Fruit fly (Drosophila melanogaster): ENCODE measurements around the gene Sytbeta.

- TF ChIP-seq Dfd (GFP tag; optimal IDR thresholded peaks at IDR 0.05), result no peak
- no peak for TF ChIP-seq Sp1 (GFP tag; optimal IDR thresholded peaks at IDR 0.05)
- no peak for TF ChIP-seq Myc (optimal IDR thresholded peaks at IDR 0.05)
- no peak for TF ChIP-seq pan (optimal IDR thresholded peaks at IDR 0.05)
- no peak for TF ChIP-seq dmrt93B (GFP tag; optimal IDR thresholded peaks at IDR 0.05)
- no peak for TF ChIP-seq brk (GFP tag; optimal IDR thresholded peaks at IDR 0.05)
- no peak for TF ChIP-seq h (GFP tag; optimal IDR thresholded peaks at IDR 0.05)
- no peak for TF ChIP-seq dsf (GFP tag; optimal IDR thresholded peaks at IDR 0.05; ENCODE audit: borderline replicate concordance)
- TF ChIP-seq Hr78 (GFP tag; optimal IDR thresholded peaks at IDR 0.05), result no peak
- TF ChIP-seq psq (GFP tag; optimal IDR thresholded peaks at IDR 0.05), result no peak
- no peak for TF ChIP-seq usp (GFP tag; optimal IDR thresholded peaks at IDR 0.05)
- no peak for TF ChIP-seq Rel (GFP tag; optimal IDR thresholded peaks at IDR 0.05)
- no peak for TF ChIP-seq Rel (tag; optimal IDR thresholded peaks at IDR 0.05)
- no peak for TF ChIP-seq ey (GFP tag; optimal IDR thresholded peaks at IDR 0.05)
Measured at dm6 chr3L:15040329-15040886, 24.4 kb downstream of the Sytbeta start.

Measured in whole organism, wandering third instar larva.